Worm (Caenorhabditis elegans): ENCODE results near the gene fipr-15.

- TF ChIP-seq K11D2.4 (GFP tag; IDR thresholded peaks at IDR 0.05) (no peak), lag-1 (GFP tag; IDR thresholded peaks at IDR 0.05) (no peak), nhr-90 (tag; optimal IDR thresholded peaks at IDR 0.05) (no peak), ceh-79 (tag; optimal IDR thresholded peaks at IDR 0.05) (no peak), T26A5.8 (tag; optimal IDR thresholded peaks at IDR 0.05) (no peak), atf-7 (tag; optimal IDR thresholded peaks at IDR 0.05) (no peak)
Observed at ce11 chrIV:10900083-10900482, 19.7 kb downstream of the fipr-15 start, which contains the start of gene srlf-30.
